Worm (Caenorhabditis elegans) whole organism, midembryonic: Measurements from ENCODE around the gene T19D2.13.

Experiments
- flt-1 ChIP-seq: fragments of 200-800 bp; sonication (Bioruptor generic); IDR thresholded peaks from 2 replicates; pipeline ENCODE4 v1.3.6; 2022; ENCODE audit warnings: missing genetic modification characterization, missing compliant biosample characterization
- med-1 ChIP-seq: sonication (generic microtip); optimal IDR thresholded peaks from 2 replicates; lab custom pipeline; 2017; ENCODE audit warnings: missing genetic modification characterization, mild to moderate bottlenecking, missing compliant biosample characterization, antibody characterized with exemption, missing genetic modification reagents; ENCODE audit not compliant: insufficient read depth
- tab-1 ChIP-seq: fragments of 200-800 bp; sonication (Bioruptor generic); IDR thresholded peaks from 2 replicates; pipeline ENCODE4 v1.3.6; 2022; ENCODE audit warnings: missing genetic modification characterization, missing compliant biosample characterization

ce11 chrX:3937884-3938283, 4.3 kb downstream of the T19D2.13 start:
- TF ChIP-seq tab-1 (GFP tag; lab: Robert Waterston, UW) (no peak), med-1 (no peak), flt-1 (GFP tag; lab: Robert Waterston, UW) (no peak)
